Fruit fly (Drosophila melanogaster) whole organism, embryonic: ENCODE results near the gene CG7333.

ENCODE experiments used
- CG10565 ChIP-seq: fragments of 200-800 bp; sonication (Bioruptor generic); optimal IDR thresholded peaks from 3 replicates; lab custom pipeline; 2016; ENCODE audit warnings: missing biosample characterization, mild to moderate bottlenecking, missing genetic modification characterization
- CG12219 ChIP-seq: fragments of 200-800 bp; sonication (Bioruptor generic); optimal IDR thresholded peaks from 3 replicates; lab custom pipeline; 2018; ENCODE audit warnings: missing biosample characterization, mild to moderate bottlenecking, missing genetic modification characterization
- CG14667 ChIP-seq: fragments of 200-800 bp; sonication (Bioruptor generic); IDR thresholded peaks from 2 replicates; pipeline ENCODE4 v1.3.6; 2022; ENCODE audit warnings: missing biosample characterization, missing genetic modification characterization
- CG14860 ChIP-seq: fragments of 200-800 bp; sonication (Bioruptor generic); IDR thresholded peaks from 3 replicates; pipeline ENCODE4 v1.3.6; 2022; ENCODE audit warnings: missing biosample characterization, missing genetic modification characterization; ENCODE audit not compliant: partially characterized antibody
- CG18619 ChIP-seq: fragments of 200-800 bp; sonication (Bioruptor generic); optimal IDR thresholded peaks from 3 replicates; lab custom pipeline; 2017; ENCODE audit warnings: missing biosample characterization, mild to moderate bottlenecking, missing genetic modification characterization
- CG31224 ChIP-seq: fragments of 200-800 bp; sonication (Bioruptor generic); IDR thresholded peaks from 2 replicates; pipeline ENCODE4 v1.3.6; 2022; ENCODE audit warnings: missing biosample characterization, missing genetic modification characterization
- CG32772 ChIP-seq: fragments of 200-800 bp; sonication (Bioruptor generic); IDR thresholded peaks from 2 replicates; pipeline ENCODE4 v1.3.6; 2022; ENCODE audit warnings: missing biosample characterization, missing genetic modification characterization
- CG3407 ChIP-seq: fragments of 200-800 bp; sonication (Bioruptor generic); optimal IDR thresholded peaks from 2 replicates; lab custom pipeline; 2018; ENCODE audit warnings: missing biosample characterization, mild to moderate bottlenecking, missing genetic modification characterization
- CG3847 ChIP-seq: fragments of 200-800 bp; sonication (Bioruptor generic); IDR thresholded peaks from 2 replicates; pipeline ENCODE4 v1.3.6; 2022; ENCODE audit warnings: missing biosample characterization, missing genetic modification characterization
- CG4424 ChIP-seq: fragments of 200-800 bp; sonication (Bioruptor generic); optimal IDR thresholded peaks from 3 replicates; lab custom pipeline; 2016; ENCODE audit warnings: missing biosample characterization, missing genetic modification characterization
- CG7928 ChIP-seq: fragments of 200-800 bp; sonication (Bioruptor generic); optimal IDR thresholded peaks from 2 replicates; lab custom pipeline; 2017; ENCODE audit warnings: missing biosample characterization, mild to moderate bottlenecking, missing genetic modification characterization
- CG9437 ChIP-seq: fragments of 200-800 bp; sonication (Bioruptor generic); optimal IDR thresholded peaks from 2 replicates; lab custom pipeline; 2018; ENCODE audit warnings: missing biosample characterization, mild to moderate bottlenecking, missing genetic modification characterization
- CG9797 ChIP-seq: fragments of 200-800 bp; sonication (Bioruptor generic); optimal IDR thresholded peaks from 3 replicates; lab custom pipeline; 2018; ENCODE audit warnings: missing biosample characterization, mild to moderate bottlenecking, missing genetic modification characterization
- CTCF ChIP-seq: fragments of 200-800 bp; sonication (Bioruptor generic); optimal IDR thresholded peaks from 2 replicates; lab custom pipeline; 2017; ENCODE audit warnings: missing biosample characterization, mild to moderate bottlenecking, missing genetic modification characterization, moderate library complexity
- CrebB ChIP-seq: fragments of 200-800 bp; sonication (Bioruptor generic); optimal IDR thresholded peaks from 3 replicates; lab custom pipeline; 2018; ENCODE audit warnings: missing biosample characterization, mild to moderate bottlenecking, missing genetic modification characterization
- D19A ChIP-seq: fragments of 200-800 bp; optimal IDR thresholded peaks from 3 replicates; lab custom pipeline; 2019; ENCODE audit warnings: missing biosample characterization, mild to moderate bottlenecking, missing genetic modification characterization, moderate library complexity
- Dref ChIP-seq: fragments of 200-800 bp; sonication (Bioruptor generic); IDR thresholded peaks from 2 replicates; pipeline ENCODE4 v1.3.6; 2022; ENCODE audit warnings: missing biosample characterization, missing genetic modification characterization
- Elba2 ChIP-seq: fragments of 200-800 bp; sonication (Bioruptor generic); optimal IDR thresholded peaks from 3 replicates; lab custom pipeline; 2016; ENCODE audit warnings: missing biosample characterization, missing genetic modification characterization
- Ets65A ChIP-seq: fragments of 200-800 bp; sonication (Bioruptor generic); peaks from one replicate; lab custom pipeline; 2016; ENCODE audit warnings: missing biosample characterization, missing genetic modification characterization
- Fer3 ChIP-seq: fragments of 200-800 bp; sonication (Bioruptor generic); optimal IDR thresholded peaks from 2 replicates; lab custom pipeline; 2018; ENCODE audit warnings: missing biosample characterization, mild to moderate bottlenecking, missing genetic modification characterization, moderate library complexity
- H2.0 ChIP-seq: fragments of 200-800 bp; sonication (Bioruptor generic); IDR thresholded peaks from 2 replicates; pipeline ENCODE4 v1.3.6; 2022; ENCODE audit warnings: missing biosample characterization, missing genetic modification characterization
- HLHmδ ChIP-seq: fragments of 200-800 bp; sonication (Bioruptor generic); optimal IDR thresholded peaks from 2 replicates; lab custom pipeline; 2018; ENCODE audit warnings: missing biosample characterization, mild to moderate bottlenecking, missing genetic modification characterization, moderate library complexity
- Hmx ChIP-seq: fragments of 200-800 bp; sonication (Bioruptor generic); optimal IDR thresholded peaks from 2 replicates; lab custom pipeline; 2016; ENCODE audit warnings: missing biosample characterization, missing genetic modification characterization
- Hr78 ChIP-seq, 2 experiments: fragments of 200-800 bp in 1 of 2; fragments of >200 bp in 1 of 2; sonication (Bioruptor generic) in 1 of 2; optimal IDR thresholded peaks; 2 replicates each; lab custom pipeline; 2017 to 2019; ENCODE audit warnings: missing biosample characterization in 2 of 2, missing genetic modification characterization in 2 of 2, mild to moderate bottlenecking in 1 of 2, moderate library complexity in 1 of 2
- PHDP ChIP-seq: fragments of 200-800 bp; sonication (Bioruptor generic); optimal IDR thresholded peaks from 3 replicates; lab custom pipeline; 2018; ENCODE audit warnings: missing biosample characterization, mild to moderate bottlenecking, missing genetic modification characterization, moderate library complexity
- Ptx1 ChIP-seq: fragments of 200-800 bp; sonication (Bioruptor generic); IDR thresholded peaks from 2 replicates; pipeline ENCODE4 v1.3.6; 2022; ENCODE audit warnings: missing biosample characterization, missing genetic modification characterization
- Rx ChIP-seq: fragments of 200-800 bp; sonication (Bioruptor generic); IDR thresholded peaks from 2 replicates; pipeline ENCODE4 v1.3.6; 2022; ENCODE audit warnings: missing biosample characterization, missing genetic modification characterization
- Stat92E ChIP-seq, 3 experiments: fragments of >200 bp in 2 of 3; fragments of 200-800 bp in 1 of 3; sonication (Bioruptor generic) in 1 of 3; optimal IDR thresholded peaks; 2 replicates each; lab custom pipeline; 2017 to 2019; ENCODE audit warnings: missing biosample characterization in 3 of 3, missing genetic modification characterization in 3 of 3, mild to moderate bottlenecking in 1 of 3, moderate library complexity in 1 of 3
- ac ChIP-seq: fragments of 200-800 bp; sonication (Bioruptor generic); optimal IDR thresholded peaks from 3 replicates; lab custom pipeline; 2017; ENCODE audit warnings: missing biosample characterization, mild to moderate bottlenecking, missing genetic modification characterization
- ato ChIP-seq: fragments of 200-800 bp; sonication (Bioruptor generic); IDR thresholded peaks from 2 replicates; pipeline ENCODE4 v1.3.6; 2022; ENCODE audit warnings: missing biosample characterization, missing genetic modification characterization; ENCODE audit not compliant: partially characterized antibody
- crp ChIP-seq, 2 experiments: fragments of 200-800 bp; sonication (Bioruptor generic); optimal IDR thresholded peaks; 2 replicates in 1 of 2; 3 replicates in 1 of 2; lab custom pipeline; 2017; ENCODE audit warnings: missing biosample characterization in 2 of 2, missing genetic modification characterization in 2 of 2, mild to moderate bottlenecking in 1 of 2, moderate library complexity in 1 of 2
- dmrt99B ChIP-seq: fragments of 200-800 bp; sonication (Bioruptor generic); optimal IDR thresholded peaks from 2 replicates; lab custom pipeline; 2018; ENCODE audit warnings: missing biosample characterization, mild to moderate bottlenecking, missing genetic modification characterization, moderate library complexity
- ewg ChIP-seq: fragments of 200-800 bp; sonication (Bioruptor generic); optimal IDR thresholded peaks from 3 replicates; lab custom pipeline; 2017; ENCODE audit warnings: mild to moderate bottlenecking, missing biosample characterization, missing genetic modification reagents, missing genetic modification characterization
- gce ChIP-seq: fragments of 200-800 bp; sonication (Bioruptor generic); IDR thresholded peaks from 3 replicates; pipeline ENCODE4 v1.3.6; 2022; ENCODE audit warnings: missing biosample characterization, missing genetic modification characterization
- ind ChIP-seq: fragments of 200-800 bp; sonication (Bioruptor generic); optimal IDR thresholded peaks from 3 replicates; lab custom pipeline; 2016; ENCODE audit warnings: missing biosample characterization, missing genetic modification characterization
- kni ChIP-seq: fragments of 200-800 bp; sonication (Bioruptor generic); optimal IDR thresholded peaks from 3 replicates; lab custom pipeline; 2017; ENCODE audit warnings: mild to moderate bottlenecking, missing biosample characterization, missing genetic modification reagents, missing genetic modification characterization
- maf-S ChIP-seq: fragments of 200-800 bp; sonication (Bioruptor generic); optimal IDR thresholded peaks from 2 replicates; lab custom pipeline; 2016; ENCODE audit warnings: missing biosample characterization, missing genetic modification characterization
- nmo ChIP-seq: fragments of 200-800 bp; sonication (Bioruptor generic); optimal IDR thresholded peaks from 2 replicates; lab custom pipeline; 2018; ENCODE audit warnings: missing biosample characterization, mild to moderate bottlenecking, missing genetic modification characterization, moderate library complexity
- repo ChIP-seq: fragments of 200-800 bp; sonication (Bioruptor generic); optimal IDR thresholded peaks from 2 replicates; lab custom pipeline; 2016; ENCODE audit warnings: missing biosample characterization, missing genetic modification characterization
- row ChIP-seq: fragments of 200-800 bp; sonication (Bioruptor generic); IDR thresholded peaks from 3 replicates; pipeline ENCODE4 v1.3.6; 2022; ENCODE audit warnings: missing biosample characterization, missing genetic modification characterization
- salm ChIP-seq: fragments of 200-800 bp; sonication (Bioruptor generic); optimal IDR thresholded peaks from 2 replicates; lab custom pipeline; 2018; ENCODE audit warnings: missing biosample characterization, mild to moderate bottlenecking, missing genetic modification characterization
- sc ChIP-seq, 3 experiments: fragments of >200 bp in 2 of 3; fragments of 200-800 bp in 1 of 3; sonication (Bioruptor generic) in 1 of 3; optimal IDR thresholded peaks; 2 replicates in 2 of 3; 3 replicates in 1 of 3; lab custom pipeline; 2017; ENCODE audit warnings: mild to moderate bottlenecking in 1 of 3, missing biosample characterization in 1 of 3, missing genetic modification characterization in 1 of 3, missing genetic modification reagents in 1 of 3
- schlank ChIP-seq: fragments of 200-800 bp; sonication (Bioruptor generic); optimal IDR thresholded peaks from 2 replicates; lab custom pipeline; 2018; ENCODE audit warnings: missing biosample characterization, mild to moderate bottlenecking, missing genetic modification characterization
- sug ChIP-seq: fragments of 200-800 bp; optimal IDR thresholded peaks from 2 replicates; lab custom pipeline; 2019; ENCODE audit warnings: missing biosample characterization, mild to moderate bottlenecking, missing genetic modification characterization, moderate library complexity
- tgo ChIP-seq: fragments of 200-800 bp; sonication (Bioruptor generic); IDR thresholded peaks from 3 replicates; pipeline ENCODE4 v1.3.6; 2022; ENCODE audit warnings: missing biosample characterization, missing genetic modification characterization
- unc-4 ChIP-seq: fragments of 200-800 bp; sonication (Bioruptor generic); IDR thresholded peaks from 2 replicates; pipeline ENCODE4 v1.3.6; 2022; ENCODE audit warnings: missing biosample characterization, missing genetic modification characterization; ENCODE audit not compliant: partially characterized antibody
- wek ChIP-seq: fragments of 200-800 bp; sonication (Bioruptor generic); optimal IDR thresholded peaks from 3 replicates; lab custom pipeline; 2018; ENCODE audit warnings: missing biosample characterization, mild to moderate bottlenecking, missing genetic modification characterization, moderate library complexity
- zfh1 ChIP-seq: fragments of 200-800 bp; sonication (Bioruptor generic); IDR thresholded peaks from 3 replicates; pipeline ENCODE4 v1.3.6; 2022; ENCODE audit warnings: missing biosample characterization, missing genetic modification characterization

CG7333 gene

DNA sequence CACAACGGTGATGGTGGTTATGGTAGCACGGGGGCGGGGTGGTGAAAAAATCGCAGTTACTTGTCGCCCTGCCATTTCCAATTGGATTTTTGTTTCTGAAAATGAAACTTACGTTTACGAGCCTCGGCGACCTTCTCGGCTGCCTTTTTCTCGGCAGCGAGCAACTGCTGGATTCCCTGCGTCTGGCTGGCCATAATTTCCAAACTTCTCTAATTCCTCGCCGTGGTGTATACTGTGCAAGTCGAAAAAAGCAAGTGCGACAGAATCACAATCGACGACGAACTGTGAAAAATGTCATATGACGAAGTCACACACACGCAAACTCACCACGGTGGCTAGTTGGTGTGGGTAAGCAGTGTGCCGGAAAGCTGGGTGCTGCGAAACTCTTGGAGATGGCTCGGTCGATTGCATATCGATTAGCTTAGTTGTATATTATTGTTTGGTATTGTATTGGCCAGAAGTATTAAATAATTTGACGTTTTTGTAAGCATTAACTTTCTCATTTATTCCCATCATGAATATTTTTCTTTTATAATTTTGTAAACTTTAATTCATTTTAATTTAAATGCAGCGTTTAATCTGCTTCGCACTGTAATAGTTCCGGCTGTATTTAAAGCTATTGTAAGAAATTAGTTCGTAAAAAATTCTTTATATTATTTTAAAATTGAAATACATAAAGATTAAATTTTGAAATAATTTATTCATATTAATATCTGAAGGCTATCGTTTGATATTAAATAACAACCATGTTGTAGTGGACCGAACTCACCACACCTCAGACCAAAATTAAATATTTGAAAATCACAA is 43.9 kb downstream of the CG7333 start, which contains the start of gene Vha13 (continued):
- TF ChIP-seq dmrt99B (tag; lab: Kevin White, UChicago) (peak; percentile 17), nmo (GFP tag; lab: Kevin White, UChicago) (peak; percentile 36), CG31224 (peak; percentile 34; the same call in 1 of the 2 replicates), ato (GFP tag; lab: Robert Waterston, UW) (peak; percentile 70; the same call in 1 of the 2 replicates), Elba2 (GFP tag; lab: Kevin White, UChicago) (peak; percentile 53), ind (GFP tag; lab: Kevin White, UChicago) (peak; percentile 50), CrebB (peak; percentile 36), PHDP (tag; lab: Kevin White, UChicago) (peak; percentile 22), gce (GFP tag; lab: Robert Waterston, UW) (no peak), wek (GFP tag; lab: Kevin White, UChicago) (peak; percentile 54), tgo (peak; percentile 42; the same call in 2 of the 3 replicates), Stat92E (GFP tag; optimal IDR thresholded peaks at IDR 0.05; lab: Kevin White, UChicago) (no peak), CG12219 (GFP tag; lab: Kevin White, UChicago) (peak; percentile 12), H2.0 (GFP tag; lab: Robert Waterston, UW) (peak; percentile 55), CG14860 (GFP tag; lab: Robert Waterston, UW) (peak; percentile 8; the same call in 2 of the 3 replicates), CTCF (GFP tag; lab: Kevin White, UChicago) (peak; percentile 22), CG7928 (GFP tag; lab: Kevin White, UChicago) (no peak), CG10565 (GFP tag; lab: Kevin White, UChicago) (no peak), CG9437 (GFP tag; lab: Kevin White, UChicago) (peak; percentile 29), zfh1 (no peak; the same call in 2 of the 3 replicates), CG4424 (peak; percentile 58), kni (GFP tag; lab: Kevin White, UChicago) (peak; percentile 31), Dref (GFP tag; lab: Robert Waterston, UW) (peak; percentile 80), ewg (GFP tag; lab: Kevin White, UChicago) (peak; percentile 98), salm (tag; lab: Kevin White, UChicago) (no peak), D19A (tag; lab: Kevin White, UChicago) (no peak), CG32772 (GFP tag; lab: Robert Waterston, UW) (peak; percentile 41; the same call in 1 of the 2 replicates), schlank (tag; lab: Kevin White, UChicago) (peak; percentile 12), CG3407 (no peak), ac (GFP tag; lab: Kevin White, UChicago) (no peak), crp (GFP tag; optimal IDR thresholded peaks at IDR 0.05; lab: Kevin White, UChicago) (peak in 1 of 2 experiments; percentile 56), repo (peak; percentile 41), CG18619 (peak; percentile 24), Ets65A (GFP tag; lab: Kevin White, UChicago) (peak; percentile 95), HLHmδ (GFP tag; lab: Kevin White, UChicago) (peak; percentile 83), Ptx1 (peak; percentile 68), Hmx (no peak), sug (tag; lab: Kevin White, UChicago) (peak; percentile 28), Fer3 (tag; lab: Kevin White, UChicago) (peak; percentile 12), row (GFP tag; lab: Robert Waterston, UW) (peak; percentile 93), Hr78 (GFP tag; optimal IDR thresholded peaks at IDR 0.05; lab: Kevin White, UChicago) (peak in 1 of 2 experiments; percentile 24), CG3847 (GFP tag; lab: Robert Waterston, UW) (peak; percentile 65), unc-4 (GFP tag; lab: Robert Waterston, UW) (no peak; the same call in 1 of the 2 replicates), CG14667 (GFP tag; lab: Robert Waterston, UW) (peak; percentile 39; the same call in 1 of the 2 replicates), sc (optimal IDR thresholded peaks at IDR 0.05; lab: Kevin White, UChicago) (no peak), sc (GFP tag; optimal IDR thresholded peaks at IDR 0.05; lab: Kevin White, UChicago) (no peak), CG9797 (GFP tag; lab: Kevin White, UChicago) (peak; percentile 16), maf-S (GFP tag; lab: Kevin White, UChicago) (peak; percentile 48), Rx (GFP tag; lab: Robert Waterston, UW) (no peak)
